Fruit fly (Drosophila melanogaster) whole organism, pupa: ENCODE measurements around the gene CG42676.

Source experiments
- CG10348 ChIP-seq: fragments of 200-800 bp; sonication (Bioruptor generic); IDR thresholded peaks from 2 replicates; pipeline ENCODE4 v1.3.6; 2022; ENCODE audit warnings: missing biosample characterization, missing genetic modification characterization
- CG15710 ChIP-seq: fragments of 200-800 bp; sonication (Bioruptor generic); optimal IDR thresholded peaks from 2 replicates; lab custom pipeline; 2018; ENCODE audit warnings: missing biosample characterization, mild to moderate bottlenecking, missing genetic modification characterization, moderate library complexity
- CG32121 ChIP-seq: fragments of 200-800 bp; sonication (Bioruptor generic); IDR thresholded peaks from 2 replicates; pipeline ENCODE4 v1.3.6; 2022; ENCODE audit warnings: missing biosample characterization, missing genetic modification characterization
- CG8159 ChIP-seq: fragments of 200-800 bp; sonication (Bioruptor generic); optimal IDR thresholded peaks from 3 replicates; lab custom pipeline; 2018; ENCODE audit warnings: missing biosample characterization, mild to moderate bottlenecking, missing genetic modification characterization, moderate library complexity
- EcR ChIP-seq: fragments of 200-800 bp; sonication (Bioruptor generic); optimal IDR thresholded peaks from 3 replicates; lab custom pipeline; 2019; ENCODE audit warnings: missing biosample characterization, missing genetic modification characterization, mild to moderate bottlenecking, moderate library complexity, missing genetic modification reagents
- Ets98B ChIP-seq: fragments of 200-800 bp; sonication (Bioruptor generic); IDR thresholded peaks from 2 replicates; pipeline ENCODE4 v1.3.6; 2022; ENCODE audit warnings: missing biosample characterization, missing genetic modification characterization
- Pif1A ChIP-seq: fragments of 200-800 bp; sonication (Bioruptor generic); optimal IDR thresholded peaks from 3 replicates; lab custom pipeline; 2016; ENCODE audit warnings: missing biosample characterization, missing genetic modification characterization
- Snoo ChIP-seq: fragments of 200-800 bp; sonication (Bioruptor generic); optimal IDR thresholded peaks from 3 replicates; lab custom pipeline; 2017; ENCODE audit warnings: missing biosample characterization, mild to moderate bottlenecking, missing genetic modification characterization, inconsistent platforms
- fd96Ca ChIP-seq: fragments of 200-800 bp; sonication (Bioruptor generic); IDR thresholded peaks from 3 replicates; pipeline ENCODE4 v1.3.6; 2022; ENCODE audit warnings: missing biosample characterization, missing genetic modification characterization

- TF ChIP-seq CG32121 (GFP tag; lab: Robert Waterston, UW), result no peak
- no peak for TF ChIP-seq Snoo (tag; lab: Kevin White, UChicago)
- no peak for TF ChIP-seq Ets98B
- TF ChIP-seq EcR, result peak; percentile 17
- TF ChIP-seq CG15710 (tag; lab: Kevin White, UChicago), result no peak
- no peak for TF ChIP-seq Pif1A
- TF ChIP-seq CG10348 (GFP tag; lab: Robert Waterston, UW), result no peak
- no peak for TF ChIP-seq CG8159 (tag; lab: Kevin White, UChicago)
- TF ChIP-seq fd96Ca (GFP tag; lab: Robert Waterston, UW), result no peak
Measured at dm6 chr3L:1798649-1799048, 4.3 kb upstream of the CG42676 start, which contains the start of gene Patj.
